Fruit fly (Drosophila melanogaster): ENCODE results near the gene CG12078.

CG12078 gene

DNA sequence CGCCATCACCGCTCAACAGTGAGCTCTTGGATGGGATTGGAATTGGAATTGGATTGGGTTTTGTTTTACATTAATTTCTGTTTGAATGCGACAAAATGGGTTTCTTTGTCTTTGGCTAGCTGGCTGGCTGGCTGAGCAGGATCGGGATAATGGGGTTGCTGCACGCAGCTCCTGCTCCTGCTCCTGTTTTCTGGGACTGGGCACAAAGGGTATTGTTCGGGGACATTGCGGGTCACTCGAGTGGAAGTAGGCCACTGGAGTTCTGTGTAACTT is 2.8 kb downstream of the CG12078 start:
- TF ChIP-seq CG1620 (GFP tag; optimal IDR thresholded peaks at IDR 0.05) (no peak), cnc (optimal IDR thresholded peaks at IDR 0.05) (no peak), CG14711 (tag; optimal IDR thresholded peaks at IDR 0.05) (no peak), CG12768 (GFP tag; optimal IDR thresholded peaks at IDR 0.05) (no peak), CG7045 (GFP tag; optimal IDR thresholded peaks at IDR 0.05) (no peak), CG5204 (GFP tag; optimal IDR thresholded peaks at IDR 0.05) (no peak), Clk (GFP tag; optimal IDR thresholded peaks at IDR 0.05) (no peak), Hr96 (GFP tag; optimal IDR thresholded peaks at IDR 0.05) (no peak)

DNA sequence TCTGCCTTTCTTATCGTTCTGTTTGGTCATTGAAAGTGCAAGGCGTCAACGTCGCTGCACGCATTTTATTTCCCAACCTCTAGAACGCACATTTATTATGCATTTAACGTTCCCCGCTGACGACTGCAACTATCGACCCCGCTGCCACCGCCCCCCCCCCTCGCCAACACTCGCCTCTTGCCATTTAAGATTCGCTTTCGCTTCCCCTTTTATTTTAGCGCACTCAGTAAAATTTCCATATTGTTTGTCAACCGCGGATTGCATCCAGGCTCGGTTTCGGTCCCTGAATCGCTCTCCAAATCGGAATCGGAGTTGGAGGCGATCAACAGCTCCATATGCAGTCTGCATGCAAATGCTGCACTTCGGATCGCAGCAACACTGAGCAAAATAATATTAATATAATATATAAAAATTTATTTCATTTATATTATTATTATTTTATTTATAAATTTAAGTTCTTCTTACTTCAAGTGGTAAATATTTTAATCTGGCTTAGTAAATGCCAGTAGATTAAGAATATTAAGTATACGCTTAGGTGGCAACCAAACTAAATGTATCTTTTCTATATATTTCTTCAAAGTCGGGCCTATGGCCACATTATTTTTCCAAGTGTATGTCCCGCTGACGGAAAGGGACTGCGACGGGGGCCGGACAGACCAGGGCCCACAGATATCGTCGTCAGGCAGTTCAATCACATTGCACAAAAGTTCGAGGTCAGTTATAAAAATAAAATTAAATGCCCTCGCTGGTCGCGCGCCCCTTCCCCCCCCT is 3.3 kb downstream of the CG12078 start:
- TF ChIP-seq Hr96 (GFP tag; optimal IDR thresholded peaks at IDR 0.05) (no peak), kay (GFP tag; ENCODE audit: borderline replicate concordance) (peak; percentile 9), tj (GFP tag; optimal IDR thresholded peaks at IDR 0.05) (peak; percentile 48), CG11617 (GFP tag; optimal IDR thresholded peaks at IDR 0.05) (no peak)

DNA sequence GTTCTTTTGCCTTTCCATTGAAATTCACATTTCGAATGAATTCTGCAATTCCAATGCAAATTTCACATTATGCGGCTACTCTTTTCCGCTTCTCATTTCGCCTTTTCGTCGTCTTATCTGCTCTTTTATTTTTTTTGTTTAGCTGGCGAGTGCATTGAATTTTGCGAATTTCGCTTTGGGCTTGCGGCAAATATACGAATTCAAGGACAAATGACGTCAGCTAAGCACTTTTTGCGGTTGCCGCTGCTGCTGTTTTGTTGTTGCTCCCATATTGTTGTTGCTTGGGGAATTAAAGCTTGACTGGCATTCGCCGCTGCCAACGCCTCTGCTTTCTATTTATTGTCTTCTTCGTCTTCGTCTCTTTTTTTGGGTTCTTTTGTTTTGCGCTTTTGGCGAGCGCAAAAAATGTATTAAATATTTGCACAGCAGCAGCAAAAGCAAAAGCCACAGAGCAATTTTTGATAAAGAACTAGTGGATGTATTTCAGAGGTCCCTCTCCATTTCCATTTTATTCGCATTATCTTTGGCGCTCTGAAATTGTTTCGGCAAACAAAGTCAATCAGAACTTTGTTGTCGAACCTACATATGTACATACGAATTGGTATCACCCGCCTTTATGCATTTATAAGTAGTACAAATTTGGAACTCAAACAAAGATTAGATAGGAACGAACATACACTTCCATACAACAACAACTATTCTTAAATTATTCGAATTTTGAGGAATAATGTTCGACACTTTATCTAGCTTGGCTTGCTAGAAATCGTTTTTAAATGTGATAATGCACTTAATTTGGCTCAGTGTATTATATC is 4.1 kb downstream of the CG12078 start:
- no peak for TF ChIP-seq ovo (GFP tag; optimal IDR thresholded peaks at IDR 0.05)
- TF ChIP-seq CG12768 (GFP tag; optimal IDR thresholded peaks at IDR 0.05): no peak
- no peak for TF ChIP-seq Crg-1 (GFP tag; optimal IDR thresholded peaks at IDR 0.05)
- peak; percentile 40 for TF ChIP-seq CG33017 (tag; optimal IDR thresholded peaks at IDR 0.05)
- TF ChIP-seq Clk (GFP tag; optimal IDR thresholded peaks at IDR 0.05): no peak
- no peak for TF ChIP-seq cnc (optimal IDR thresholded peaks at IDR 0.05)
- TF ChIP-seq CG5204 (GFP tag; optimal IDR thresholded peaks at IDR 0.05): no peak
- no peak for TF ChIP-seq CG1620 (GFP tag; optimal IDR thresholded peaks at IDR 0.05)
- TF ChIP-seq cic (GFP tag; optimal IDR thresholded peaks at IDR 0.05): no peak
- no peak for TF ChIP-seq CG7045 (GFP tag; optimal IDR thresholded peaks at IDR 0.05)
- TF ChIP-seq CG7101 (tag; optimal IDR thresholded peaks at IDR 0.05): peak; percentile 50
- TF ChIP-seq Mnt (GFP tag; optimal IDR thresholded peaks at IDR 0.05): no peak
- TF ChIP-seq CG11617 (GFP tag; optimal IDR thresholded peaks at IDR 0.05): peak; percentile 28
- TF ChIP-seq pad (GFP tag; optimal IDR thresholded peaks at IDR 0.05): no peak
- TF ChIP-seq Hr96 (GFP tag; optimal IDR thresholded peaks at IDR 0.05): no peak
- TF ChIP-seq tj (GFP tag; optimal IDR thresholded peaks at IDR 0.05): peak; percentile 80
- TF ChIP-seq kay (GFP tag; ENCODE audit: borderline replicate concordance): no peak

DNA sequence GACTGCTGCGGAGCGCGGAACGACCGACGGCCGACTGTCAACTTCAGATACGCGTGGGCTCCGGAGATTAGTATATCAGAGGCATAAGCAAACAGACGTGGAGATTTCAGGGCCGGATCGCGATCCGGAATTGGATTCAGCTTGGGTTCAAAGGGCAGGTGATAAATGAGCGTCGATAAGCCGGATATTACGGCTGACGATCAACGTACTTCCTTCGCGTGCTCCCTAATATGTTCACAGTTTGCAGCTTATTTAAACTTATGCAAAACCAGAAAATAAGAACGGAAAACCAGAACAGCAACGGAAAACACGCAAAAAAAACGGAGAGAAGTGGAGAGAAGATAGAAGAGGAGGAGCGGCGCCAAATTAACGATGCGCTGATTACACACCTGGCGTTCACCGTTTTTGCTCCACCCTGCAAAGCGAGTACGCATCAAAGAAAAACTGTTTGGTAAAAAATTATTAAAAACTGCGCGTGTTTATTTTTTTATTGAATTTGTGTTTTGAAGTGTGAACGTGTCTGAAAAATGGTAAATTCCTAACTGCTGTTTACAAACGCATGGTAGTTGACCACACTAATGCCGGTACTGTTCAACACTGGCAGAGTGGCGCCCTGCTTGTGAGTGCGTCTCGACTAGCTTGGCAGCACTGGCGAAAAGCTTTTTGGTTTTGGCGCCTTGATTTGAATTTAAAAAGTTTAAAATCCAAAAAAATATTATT is 4.9 kb downstream of the CG12078 start, which contains the start of gene CG17746:
TSS of gene CG17746 (minus strand) at position 546 of the 720 bp plus-strand sequence.
- TF ChIP-seq Crg-1 (GFP tag; optimal IDR thresholded peaks at IDR 0.05) (peak; percentile 81), CG7045 (GFP tag; optimal IDR thresholded peaks at IDR 0.05) (peak; percentile 10), Hr96 (GFP tag; optimal IDR thresholded peaks at IDR 0.05) (no peak), CG33017 (tag; optimal IDR thresholded peaks at IDR 0.05) (no peak), tj (GFP tag; optimal IDR thresholded peaks at IDR 0.05) (no peak), Clk (GFP tag; optimal IDR thresholded peaks at IDR 0.05) (peak; percentile 4), CG11617 (GFP tag; optimal IDR thresholded peaks at IDR 0.05) (no peak), ovo (GFP tag; optimal IDR thresholded peaks at IDR 0.05) (peak; percentile 9), cic (GFP tag; optimal IDR thresholded peaks at IDR 0.05) (peak; percentile 12), Mnt (GFP tag; optimal IDR thresholded peaks at IDR 0.05) (peak; percentile 81), CG7101 (tag; optimal IDR thresholded peaks at IDR 0.05) (peak; percentile 23), CG5204 (GFP tag; optimal IDR thresholded peaks at IDR 0.05) (no peak), toe (GFP tag; optimal IDR thresholded peaks at IDR 0.05) (no peak), cnc (optimal IDR thresholded peaks at IDR 0.05) (no peak), CG14711 (tag; optimal IDR thresholded peaks at IDR 0.05) (peak; percentile 21), bab1 (GFP tag; optimal IDR thresholded peaks at IDR 0.05) (peak; percentile 78), kay (GFP tag; ENCODE audit: borderline replicate concordance) (no peak), CG1620 (GFP tag; optimal IDR thresholded peaks at IDR 0.05) (peak; percentile 79), CG12768 (GFP tag; optimal IDR thresholded peaks at IDR 0.05) (no peak), pad (GFP tag; optimal IDR thresholded peaks at IDR 0.05) (peak; percentile 42)

DNA sequence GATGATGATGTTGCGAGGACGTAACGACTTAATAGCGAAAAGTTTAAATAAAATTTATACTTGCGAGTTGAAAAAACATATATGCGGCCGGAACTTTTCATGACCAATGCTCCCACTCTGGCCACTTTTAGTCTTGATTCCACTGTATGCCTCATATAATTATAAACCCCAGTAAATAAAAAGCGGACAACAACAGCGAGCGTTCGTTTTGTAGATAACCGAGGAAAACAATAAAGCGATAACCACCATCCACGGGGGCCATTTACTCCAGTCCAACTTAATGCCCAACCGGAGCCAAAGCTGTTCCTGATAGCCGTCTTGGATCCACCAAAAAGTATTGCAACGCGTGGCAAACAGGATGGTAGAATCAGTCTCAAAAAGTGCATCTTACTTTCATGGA is 7.8 kb downstream of the CG12078 start:
- TF ChIP-seq CG12768 (GFP tag; optimal IDR thresholded peaks at IDR 0.05) (no peak), pad (GFP tag; optimal IDR thresholded peaks at IDR 0.05) (no peak), cic (GFP tag; optimal IDR thresholded peaks at IDR 0.05) (peak; percentile 59)

DNA sequence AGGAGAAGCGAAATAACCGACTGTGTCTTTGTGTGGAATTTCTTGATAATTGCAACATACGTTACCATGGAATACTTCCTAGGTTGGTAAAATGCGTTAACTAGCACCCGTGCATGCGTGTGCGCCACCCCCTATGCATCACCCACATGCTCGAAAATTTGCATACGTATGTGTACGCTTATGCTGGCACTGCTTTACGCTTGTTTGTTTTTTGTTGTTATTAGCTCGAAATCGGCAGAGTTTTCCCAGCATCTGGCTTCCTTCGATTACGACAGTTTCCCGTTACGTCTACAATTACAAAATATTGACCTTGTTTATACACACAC is 17.7 kb downstream of the CG12078 start:
- TF ChIP-seq toe (GFP tag; optimal IDR thresholded peaks at IDR 0.05): no peak
- TF ChIP-seq tj (GFP tag; optimal IDR thresholded peaks at IDR 0.05): peak; percentile 32

Data from whole organism, adult.